Worm (Caenorhabditis elegans): ENCODE data around the gene toh-1.

ce11 chrIII:3812369-3812993, 3.7 kb upstream of the toh-1 start:
- TF ChIP-seq ztf-23 (GFP tag; IDR thresholded peaks at IDR 0.05) (no peak), klf-2 (GFP tag; conservative IDR thresholded peaks at IDR 0.05) (no peak), flt-1 (GFP tag; IDR thresholded peaks at IDR 0.05) (no peak), ref-1 (GFP tag; conservative IDR thresholded peaks at IDR 0.05) (no peak), cog-1 (tag; optimal IDR thresholded peaks at IDR 0.05) (no peak), tab-1 (GFP tag; IDR thresholded peaks at IDR 0.05) (no peak)
